Fruit fly (Drosophila melanogaster) whole organism, embryonic: ENCODE data around the gene Gclc.

ENCODE experiments used
- Aef1 ChIP-seq: fragments of 200-800 bp; sonication (Bioruptor generic); IDR thresholded peaks from 3 replicates; pipeline ENCODE4 v1.3.6; 2022; ENCODE audit warnings: missing biosample characterization, missing genetic modification characterization
- B-H1 ChIP-seq: fragments of 200-800 bp; sonication (Bioruptor generic); IDR thresholded peaks from 3 replicates; pipeline ENCODE4 v1.3.6; 2022; ENCODE audit warnings: missing biosample characterization, missing genetic modification characterization
- Bdp1 ChIP-seq: fragments of 200-800 bp; sonication (Bioruptor generic); optimal IDR thresholded peaks from 3 replicates; lab custom pipeline; 2016; ENCODE audit warnings: missing biosample characterization, missing genetic modification characterization
- CG10431 ChIP-seq: fragments of 200-800 bp; sonication (Bioruptor generic); optimal IDR thresholded peaks from 3 replicates; lab custom pipeline; 2018; ENCODE audit warnings: missing biosample characterization, mild to moderate bottlenecking, missing genetic modification characterization
- CG10565 ChIP-seq: fragments of 200-800 bp; sonication (Bioruptor generic); optimal IDR thresholded peaks from 3 replicates; lab custom pipeline; 2016; ENCODE audit warnings: missing biosample characterization, mild to moderate bottlenecking, missing genetic modification characterization
- CG11398 ChIP-seq: fragments of 200-800 bp; sonication (Bioruptor generic); optimal IDR thresholded peaks from 2 replicates; lab custom pipeline; 2016; ENCODE audit warnings: missing biosample characterization, missing genetic modification characterization
- CG12071 ChIP-seq: fragments of 200-800 bp; sonication (Bioruptor generic); optimal IDR thresholded peaks from 3 replicates; lab custom pipeline; 2018; ENCODE audit warnings: missing biosample characterization, mild to moderate bottlenecking, missing genetic modification characterization
- CG13775 ChIP-seq: fragments of 200-800 bp; sonication (Bioruptor generic); optimal IDR thresholded peaks from 3 replicates; lab custom pipeline; 2017; ENCODE audit warnings: missing biosample characterization, mild to moderate bottlenecking, missing genetic modification characterization
- CG14965 ChIP-seq: fragments of 200-800 bp; sonication (Bioruptor generic); optimal IDR thresholded peaks from 2 replicates; lab custom pipeline; 2016; ENCODE audit warnings: missing biosample characterization, missing genetic modification characterization, borderline replicate concordance
- CG15601 ChIP-seq: fragments of 200-800 bp; sonication (Bioruptor generic); optimal IDR thresholded peaks from 3 replicates; lab custom pipeline; 2019; ENCODE audit warnings: missing biosample characterization, mild to moderate bottlenecking, missing genetic modification characterization, moderate library complexity
- CG16779 ChIP-seq: fragments of 200-800 bp; sonication (Bioruptor generic); IDR thresholded peaks from 2 replicates; pipeline ENCODE4 v1.3.6; 2022; ENCODE audit warnings: missing biosample characterization, missing genetic modification characterization
- CG17802 ChIP-seq: fragments of 200-800 bp; sonication (Bioruptor generic); optimal IDR thresholded peaks from 2 replicates; lab custom pipeline; 2018; ENCODE audit warnings: missing biosample characterization, mild to moderate bottlenecking, missing genetic modification characterization, moderate library complexity
- CG2116 ChIP-seq: fragments of 200-800 bp; sonication (Bioruptor generic); optimal IDR thresholded peaks from 3 replicates; lab custom pipeline; 2018; ENCODE audit warnings: missing biosample characterization, mild to moderate bottlenecking, missing genetic modification characterization
- CG33213 ChIP-seq: fragments of 200-800 bp; sonication (Bioruptor generic); optimal IDR thresholded peaks from 3 replicates; lab custom pipeline; 2016; ENCODE audit warnings: missing biosample characterization, missing genetic modification characterization
- CG4617 ChIP-seq: fragments of 200-800 bp; sonication (Bioruptor generic); optimal IDR thresholded peaks from 3 replicates; lab custom pipeline; 2016; ENCODE audit warnings: missing biosample characterization, missing genetic modification characterization, borderline replicate concordance
- CG4820 ChIP-seq: fragments of 200-800 bp; sonication (Bioruptor generic); optimal IDR thresholded peaks from 3 replicates; lab custom pipeline; 2016; ENCODE audit warnings: missing biosample characterization, missing genetic modification characterization
- CG7357 ChIP-seq: fragments of 200-800 bp; sonication (Bioruptor generic); IDR thresholded peaks from 3 replicates; pipeline ENCODE4 v1.3.6; 2022; ENCODE audit warnings: missing biosample characterization, missing genetic modification characterization
- CG7963 ChIP-seq: fragments of 200-800 bp; sonication (Bioruptor generic); IDR thresholded peaks from 3 replicates; pipeline ENCODE4 v1.3.6; 2022; ENCODE audit warnings: missing biosample characterization, missing genetic modification characterization; ENCODE audit not compliant: partially characterized antibody
- CG9437 ChIP-seq: fragments of 200-800 bp; sonication (Bioruptor generic); optimal IDR thresholded peaks from 2 replicates; lab custom pipeline; 2018; ENCODE audit warnings: missing biosample characterization, mild to moderate bottlenecking, missing genetic modification characterization
- CG9876 ChIP-seq: fragments of 200-800 bp; sonication (Bioruptor generic); optimal IDR thresholded peaks from 2 replicates; lab custom pipeline; 2016; ENCODE audit warnings: missing biosample characterization, missing genetic modification characterization
- Fer1 ChIP-seq: fragments of 200-800 bp; sonication (Bioruptor generic); optimal IDR thresholded peaks from 2 replicates; lab custom pipeline; 2017; ENCODE audit warnings: missing biosample characterization, mild to moderate bottlenecking, missing genetic modification characterization
- HLH4C ChIP-seq: fragments of 200-800 bp; sonication (Bioruptor generic); IDR thresholded peaks from 3 replicates; pipeline ENCODE4 v1.3.6; 2022; ENCODE audit warnings: missing biosample characterization, missing genetic modification characterization; ENCODE audit not compliant: partially characterized antibody
- HLH54F ChIP-seq: fragments of 200-800 bp; sonication (Bioruptor generic); optimal IDR thresholded peaks from 3 replicates; lab custom pipeline; 2016; ENCODE audit warnings: missing biosample characterization, missing genetic modification characterization
- Hmr ChIP-seq: fragments of 200-800 bp; sonication (Bioruptor generic); optimal IDR thresholded peaks from 3 replicates; lab custom pipeline; 2017; ENCODE audit warnings: mild to moderate bottlenecking, missing biosample characterization, missing genetic modification reagents, missing genetic modification characterization
- Mad ChIP-seq: fragments of 200-800 bp; sonication (Bioruptor generic); optimal IDR thresholded peaks from 2 replicates; lab custom pipeline; 2016; ENCODE audit warnings: missing biosample characterization, missing genetic modification characterization
- Mrtf ChIP-seq: fragments of 200-800 bp; sonication (Bioruptor generic); IDR thresholded peaks from 3 replicates; pipeline ENCODE4 v1.3.6; 2022; ENCODE audit warnings: missing biosample characterization, missing genetic modification characterization
- Sox100B ChIP-seq: fragments of 200-800 bp; sonication (Bioruptor generic); optimal IDR thresholded peaks from 3 replicates; lab custom pipeline; 2018; ENCODE audit warnings: missing biosample characterization, mild to moderate bottlenecking, missing genetic modification characterization
- Spps ChIP-seq: fragments of 200-800 bp; sonication (Bioruptor generic); optimal IDR thresholded peaks from 2 replicates; lab custom pipeline; 2018; ENCODE audit warnings: missing biosample characterization, mild to moderate bottlenecking, missing genetic modification characterization
- TFAM ChIP-seq: fragments of 200-800 bp; sonication (Bioruptor generic); optimal IDR thresholded peaks from 2 replicates; lab custom pipeline; 2017; ENCODE audit warnings: missing biosample characterization, missing genetic modification characterization, inconsistent platforms
- Xbp1 ChIP-seq: fragments of 200-800 bp; sonication (Bioruptor generic); optimal IDR thresholded peaks from 3 replicates; lab custom pipeline; 2016; ENCODE audit warnings: missing biosample characterization, mild to moderate bottlenecking, missing genetic modification characterization
- bowl ChIP-seq: fragments of 200-800 bp; sonication (Bioruptor generic); IDR thresholded peaks from 2 replicates; pipeline ENCODE4 v1.3.6; 2022; ENCODE audit warnings: missing biosample characterization, missing genetic modification characterization
- chinmo ChIP-seq: fragments of 200-800 bp; sonication (Bioruptor generic); IDR thresholded peaks from 4 replicates; pipeline ENCODE4 v1.3.6; 2022; ENCODE audit warnings: missing biosample characterization, missing genetic modification characterization; ENCODE audit not compliant: partially characterized antibody
- da ChIP-seq: fragments of 200-800 bp; sonication (Bioruptor generic); optimal IDR thresholded peaks from 2 replicates; lab custom pipeline; 2016; ENCODE audit warnings: missing biosample characterization, missing genetic modification characterization
- gem ChIP-seq: fragments of 200-800 bp; sonication (Bioruptor generic); optimal IDR thresholded peaks from 2 replicates; lab custom pipeline; 2019; ENCODE audit warnings: missing biosample characterization, mild to moderate bottlenecking, missing genetic modification characterization, moderate library complexity
- grau ChIP-seq: fragments of 200-800 bp; optimal IDR thresholded peaks from 3 replicates; lab custom pipeline; 2019; ENCODE audit warnings: missing biosample characterization, mild to moderate bottlenecking, missing genetic modification characterization, moderate library complexity
- gsb-n ChIP-seq: fragments of 200-800 bp; sonication (Bioruptor generic); optimal IDR thresholded peaks from 3 replicates; lab custom pipeline; 2018; ENCODE audit warnings: missing biosample characterization, mild to moderate bottlenecking, missing genetic modification characterization
- jing ChIP-seq: fragments of 200-800 bp; sonication (Bioruptor generic); optimal IDR thresholded peaks from 2 replicates; lab custom pipeline; 2018; ENCODE audit warnings: missing biosample characterization, mild to moderate bottlenecking, missing genetic modification characterization
- knrl ChIP-seq: fragments of 200-800 bp; sonication (Bioruptor generic); IDR thresholded peaks from 3 replicates; pipeline ENCODE4 v1.3.6; 2022; ENCODE audit warnings: missing biosample characterization, missing genetic modification characterization; ENCODE audit not compliant: partially characterized antibody
- lmd ChIP-seq: fragments of 200-800 bp; sonication (Bioruptor generic); IDR thresholded peaks from 2 replicates; pipeline ENCODE4 v1.3.6; 2022; ENCODE audit warnings: missing biosample characterization, missing genetic modification characterization
- nerfin-2 ChIP-seq: fragments of 200-800 bp; sonication (Bioruptor generic); IDR thresholded peaks from 2 replicates; pipeline ENCODE4 v1.3.6; 2022; ENCODE audit warnings: missing biosample characterization, missing genetic modification characterization; ENCODE audit not compliant: partially characterized antibody
- p53 ChIP-seq: fragments of 200-800 bp; sonication (Bioruptor generic); optimal IDR thresholded peaks from 2 replicates; lab custom pipeline; 2016; ENCODE audit warnings: missing biosample characterization, missing genetic modification characterization
- prd ChIP-seq, 3 experiments: fragments of >200 bp in 2 of 3; fragments of 200-800 bp in 1 of 3; sonication (Bioruptor generic) in 1 of 3; optimal IDR thresholded peaks in 2 of 3; IDR thresholded peaks in 1 of 3; 2 replicates in 2 of 3; 3 replicates in 1 of 3; pipeline versions ENCODE4 v1.3.6 to Lab custom; 2017 to 2022; ENCODE audit warnings: missing biosample characterization in 1 of 3, missing genetic modification characterization in 1 of 3
- rib ChIP-seq: fragments of 200-800 bp; sonication (Bioruptor generic); IDR thresholded peaks from 2 replicates; pipeline ENCODE4 v1.3.6; 2022; ENCODE audit warnings: missing biosample characterization, missing genetic modification characterization
- salm ChIP-seq: fragments of 200-800 bp; sonication (Bioruptor generic); optimal IDR thresholded peaks from 2 replicates; lab custom pipeline; 2018; ENCODE audit warnings: missing biosample characterization, mild to moderate bottlenecking, missing genetic modification characterization
- ssp ChIP-seq: fragments of 200-800 bp; sonication (Bioruptor generic); IDR thresholded peaks from 2 replicates; pipeline ENCODE4 v1.3.6; 2022; ENCODE audit warnings: missing biosample characterization, missing genetic modification characterization
- stwl ChIP-seq: fragments of 200-800 bp; sonication (Bioruptor generic); optimal IDR thresholded peaks from 3 replicates; lab custom pipeline; 2018; ENCODE audit warnings: missing biosample characterization, mild to moderate bottlenecking, missing genetic modification characterization, moderate library complexity
- tap ChIP-seq: fragments of 200-800 bp; optimal IDR thresholded peaks from 3 replicates; lab custom pipeline; 2019; ENCODE audit warnings: missing biosample characterization, mild to moderate bottlenecking, missing genetic modification characterization, moderate library complexity
- tin ChIP-seq: fragments of 200-800 bp; sonication (Bioruptor generic); optimal IDR thresholded peaks from 3 replicates; lab custom pipeline; 2016; ENCODE audit warnings: missing biosample characterization, missing genetic modification characterization
- zfh2 ChIP-seq: fragments of 200-800 bp; sonication (Bioruptor generic); optimal IDR thresholded peaks from 2 replicates; lab custom pipeline; 2016; ENCODE audit warnings: missing biosample characterization, missing genetic modification characterization

Gclc gene

dm6 chrX:8143537-8143936 is 27.6 kb upstream of the Gclc start, which contains the start of gene CG17982:
TSS of gene CG17982 (minus strand) at chrX:8143835.
- peak; percentile 78 for TF ChIP-seq Mrtf (GFP tag; lab: Robert Waterston, UW)
- peak; percentile 71 for TF ChIP-seq CG2116 (GFP tag; lab: Kevin White, UChicago)
- TF ChIP-seq knrl (GFP tag; lab: Robert Waterston, UW), result no peak
- peak; percentile 19 for TF ChIP-seq CG10565 (GFP tag; lab: Kevin White, UChicago)
- TF ChIP-seq grau (tag; lab: Kevin White, UChicago), result peak; percentile 85
- TF ChIP-seq CG11398 (GFP tag; lab: Kevin White, UChicago), result peak; percentile 69
- TF ChIP-seq CG12071 (GFP tag; lab: Kevin White, UChicago), result peak; percentile 76
- peak; percentile 88 for TF ChIP-seq Xbp1
- no peak for TF ChIP-seq chinmo (GFP tag; lab: Robert Waterston, UW)
- TF ChIP-seq nerfin-2 (GFP tag; lab: Robert Waterston, UW), result no peak
- TF ChIP-seq CG4617 (GFP tag; lab: Kevin White, UChicago), result peak; percentile 61
- peak; percentile 53; the same call in 1 of the 3 replicates for TF ChIP-seq CG7357 (GFP tag; lab: Robert Waterston, UW)
- TF ChIP-seq Spps (tag; lab: Kevin White, UChicago), result peak; percentile 63
- TF ChIP-seq CG10431, result peak; percentile 74
- TF ChIP-seq tin (GFP tag; lab: Kevin White, UChicago), result peak; percentile 84
- no peak for TF ChIP-seq Hmr
- TF ChIP-seq CG9437, result peak; percentile 67
- TF ChIP-seq tap, result peak; percentile 83
- peak; percentile 69 for TF ChIP-seq stwl (tag; lab: Kevin White, UChicago)
- TF ChIP-seq zfh2, result peak; percentile 88
- TF ChIP-seq CG4820 (GFP tag; lab: Kevin White, UChicago), result peak; percentile 29
- TF ChIP-seq HLH54F (GFP tag; lab: Kevin White, UChicago), result peak; percentile 86
- TF ChIP-seq HLH4C (GFP tag; lab: Robert Waterston, UW), result no peak
- peak; percentile 75 for TF ChIP-seq gsb-n (tag; lab: Kevin White, UChicago)
- peak; percentile 88 for TF ChIP-seq Fer1 (GFP tag; lab: Kevin White, UChicago)
- no peak for TF ChIP-seq CG7963 (GFP tag; lab: Robert Waterston, UW)
- TF ChIP-seq Aef1 (GFP tag; lab: Robert Waterston, UW), result peak; percentile 66
- no peak for TF ChIP-seq CG14965
- TF ChIP-seq salm, result peak; percentile 63
- peak; percentile 65; the same call in 1 of the 2 replicates for TF ChIP-seq CG16779 (GFP tag; lab: Robert Waterston, UW)
- TF ChIP-seq TFAM, result peak; percentile 5
- TF ChIP-seq lmd (GFP tag; lab: Robert Waterston, UW), result peak; percentile 79
- TF ChIP-seq p53 (GFP tag; lab: Kevin White, UChicago), result peak; percentile 72
- peak; percentile 87 for TF ChIP-seq CG33213
- TF ChIP-seq ssp (GFP tag; lab: Robert Waterston, UW), result peak; percentile 20; the same call in 1 of the 2 replicates
- 0 out of 2 replicates have a peak, but pooled peaks have one; percentile 27 for TF ChIP-seq bowl (GFP tag; lab: Robert Waterston, UW)
- TF ChIP-seq Mad (GFP tag; lab: Kevin White, UChicago), result peak; percentile 81
- peak; percentile 24 for TF ChIP-seq CG17802 (tag; lab: Kevin White, UChicago)
- TF ChIP-seq gem (tag; lab: Kevin White, UChicago), result peak; percentile 92
- TF ChIP-seq da, result peak; percentile 56
- TF ChIP-seq Bdp1 (GFP tag; lab: Kevin White, UChicago), result peak; percentile 63
- no peak for TF ChIP-seq prd (optimal IDR thresholded peaks at IDR 0.05; lab: Kevin White, UChicago)
- TF ChIP-seq prd (GFP tag; IDR thresholded peaks at IDR 0.05; lab: Robert Waterston, UW), result peak; percentile 81
- no peak for TF ChIP-seq Sox100B
- TF ChIP-seq jing (GFP tag; lab: Kevin White, UChicago), result no peak
- TF ChIP-seq CG13775 (GFP tag; lab: Kevin White, UChicago), result peak; percentile 78
- TF ChIP-seq CG15601 (tag; lab: Kevin White, UChicago), result peak; percentile 82
- peak; percentile 67; the same call in 2 of the 3 replicates for TF ChIP-seq B-H1 (GFP tag; lab: Robert Waterston, UW)
- TF ChIP-seq rib, result peak; percentile 64; the same call in 1 of the 2 replicates
- peak; percentile 62 for TF ChIP-seq CG9876 (GFP tag; lab: Kevin White, UChicago)
